Fruit fly (Drosophila melanogaster) whole organism, pupa: ENCODE data around the gene Toll-9.

ENCODE experiments used
- CG17806 ChIP-seq: fragments of 200-800 bp; sonication (Bioruptor generic); optimal IDR thresholded peaks from 2 replicates; lab custom pipeline; 2018; ENCODE audit warnings: missing biosample characterization, mild to moderate bottlenecking, missing genetic modification characterization, moderate library complexity
- CG8301 ChIP-seq: fragments of 200-800 bp; sonication (Bioruptor generic); optimal IDR thresholded peaks from 2 replicates; lab custom pipeline; 2018; ENCODE audit warnings: missing biosample characterization, mild to moderate bottlenecking, missing genetic modification characterization
- Pif1A ChIP-seq: fragments of 200-800 bp; sonication (Bioruptor generic); optimal IDR thresholded peaks from 3 replicates; lab custom pipeline; 2016; ENCODE audit warnings: missing biosample characterization, missing genetic modification characterization

DNA sequence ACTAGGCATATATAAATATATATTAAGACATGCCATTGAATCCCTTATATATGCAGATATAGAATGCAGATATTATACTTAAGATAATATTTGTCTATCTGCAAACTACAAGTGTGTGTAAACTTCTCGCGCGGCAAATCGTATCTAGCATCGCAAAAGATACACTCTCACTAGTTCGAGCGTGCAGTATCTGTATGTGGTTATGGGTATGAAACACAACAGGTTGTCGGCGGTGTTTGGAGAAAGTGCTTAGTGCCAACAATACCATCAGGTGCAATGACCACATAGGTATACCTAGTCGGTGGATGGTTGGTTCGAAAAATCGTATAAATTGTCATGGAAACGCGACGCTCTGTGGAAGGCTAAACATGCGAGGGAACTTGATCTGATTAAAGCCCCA lies 38.0 kb upstream of the Toll-9 start:
- TF ChIP-seq CG8301 (tag; lab: Kevin White, UChicago) = no peak
- no peak for TF ChIP-seq Pif1A (GFP tag; lab: Kevin White, UChicago)
- TF ChIP-seq CG17806 = no peak
